Fruit fly (Drosophila melanogaster): ENCODE results near the gene CG31800.

- TF ChIP-seq psq (optimal IDR thresholded peaks at IDR 0.05) (no peak), ttk (optimal IDR thresholded peaks at IDR 0.05) (no peak), h (optimal IDR thresholded peaks at IDR 0.05) (no peak)
Observed at dm6 chr2L:18995660-18996417, 38.5 kb downstream of the CG31800 start, which contains the start of gene CG10650.
